Worm (Caenorhabditis elegans) whole organism, late embryonic: Measurements from ENCODE around the gene F53H2.3.

Experiments used
- C08G9.2 ChIP-seq: sonication (generic microtip); optimal IDR thresholded peaks from 2 replicates; lab custom pipeline; 2016; ENCODE audit warnings: mild to moderate bottlenecking, missing genetic modification characterization, moderate library complexity, missing compliant biosample characterization
- ama-1 ChIP-seq: fragments of 150-350 bp; optimal IDR thresholded peaks from 2 replicates; lab custom pipeline; 2014
- dmd-4 ChIP-seq: sonication (generic microtip); optimal IDR thresholded peaks from 2 replicates; lab custom pipeline; 2016; ENCODE audit warnings: borderline replicate concordance, missing genetic modification characterization, missing compliant biosample characterization
- dve-1 ChIP-seq: sonication (generic microtip); optimal IDR thresholded peaks from 2 replicates; lab custom pipeline; 2017; ENCODE audit warnings: antibody characterized with exemption, mild to moderate bottlenecking, missing genetic modification characterization, missing compliant biosample characterization
- elt-2 ChIP-seq: sonication (generic microtip); optimal IDR thresholded peaks from 2 replicates; lab custom pipeline; 2016; ENCODE audit warnings: missing genetic modification reagents, missing genetic modification characterization, missing compliant biosample characterization
- gmeb-2 ChIP-seq: sonication (generic microtip); optimal IDR thresholded peaks from 2 replicates; lab custom pipeline; 2016; ENCODE audit warnings: missing genetic modification characterization, inconsistent platforms, missing compliant biosample characterization
- lin-11 ChIP-seq: fragments of 200-800 bp; sonication (Bioruptor generic); optimal IDR thresholded peaks from 2 replicates; lab custom pipeline; 2018; ENCODE audit warnings: mild to moderate bottlenecking, missing genetic modification characterization, missing compliant biosample characterization
- nhr-11 ChIP-seq: fragments of 150-350 bp; optimal IDR thresholded peaks from 2 replicates; lab custom pipeline; 2014; ENCODE audit warnings: missing biosample characterization, missing genetic modification characterization
- pag-3 ChIP-seq: sonication (generic microtip); optimal IDR thresholded peaks from 2 replicates; lab custom pipeline; 2016; ENCODE audit warnings: missing compliant biosample characterization, missing genetic modification characterization, borderline replicate concordance
- pax-1 ChIP-seq: fragments of 150-350 bp; optimal IDR thresholded peaks from 2 replicates; lab custom pipeline; 2014; ENCODE audit warnings: missing biosample characterization, missing genetic modification characterization
- sox-4 ChIP-seq: sonication (generic microtip); optimal IDR thresholded peaks from 2 replicates; lab custom pipeline; 2017; ENCODE audit warnings: mild to moderate bottlenecking, missing genetic modification characterization, inconsistent platforms, missing compliant biosample characterization
- tbx-2 ChIP-seq: sonication (generic microtip); optimal IDR thresholded peaks from 2 replicates; lab custom pipeline; 2016; ENCODE audit warnings: missing genetic modification characterization, missing compliant biosample characterization
- unc-3 ChIP-seq, 2 experiments: fragments of 200-800 bp in 1 of 2; sonication (Bioruptor generic) in 1 of 2; sonication (generic microtip) in 1 of 2; conservative IDR thresholded peaks in 1 of 2; optimal IDR thresholded peaks in 1 of 2; 2 replicates each; pipeline versions ENCODE4 v1.3.6 to Lab custom; 2016 to 2022; ENCODE audit warnings: missing compliant biosample characterization in 2 of 2, missing genetic modification characterization in 2 of 2, missing genetic modification reagents in 1 of 2

- TF ChIP-seq pax-1 (tag; lab: Kevin White, UChicago) = no peak
- TF ChIP-seq pag-3 (tag; lab: Kevin White, UChicago) = no peak
- TF ChIP-seq lin-11 = no peak
- no peak for TF ChIP-seq dve-1 (tag; lab: Kevin White, UChicago)
- no peak for TF ChIP-seq unc-3 (GFP tag; conservative IDR thresholded peaks at IDR 0.05; lab: Robert Waterston, UW)
- TF ChIP-seq unc-3 (tag; optimal IDR thresholded peaks at IDR 0.05; lab: Kevin White, UChicago) = no peak
- no peak for TF ChIP-seq C08G9.2
- TF ChIP-seq ama-1 (lab: Kevin White, UChicago) = no peak
- no peak for TF ChIP-seq nhr-11 (tag; lab: Kevin White, UChicago)
- TF ChIP-seq dmd-4 = no peak
- no peak for TF ChIP-seq sox-4 (tag; lab: Kevin White, UChicago)
- no peak for TF ChIP-seq tbx-2 (tag; lab: Kevin White, UChicago)
- TF ChIP-seq gmeb-2 (tag; lab: Kevin White, UChicago) = no peak
- TF ChIP-seq elt-2 (tag; lab: Kevin White, UChicago) = no peak
Observed at ce11 chrV:20451793-20452192, 40.2 kb upstream of the F53H2.3 start.
